Worm (Caenorhabditis elegans): ENCODE data around the gene xrn-1.
"Not testable (repeated sequence)": the region's sequence is repeated elsewhere in the genome, so short reads cannot be mapped to it uniquely, and the experiment has no call there.

The xrn-1 gene

ce11 chrII:14068607-14069006, at the start of gene xrn-1:
Gene xrn-1, plus strand, starts transcription at chrII:14068907.
- TF ChIP-seq lsy-12 (tag; optimal IDR thresholded peaks at IDR 0.05), result no peak
- TF ChIP-seq egl-5 (tag; optimal IDR thresholded peaks at IDR 0.05), result no peak
- no peak for TF ChIP-seq egl-27 (tag; optimal IDR thresholded peaks at IDR 0.05)
- TF ChIP-seq nhr-76 (tag; optimal IDR thresholded peaks at IDR 0.05), result no peak

DNA sequence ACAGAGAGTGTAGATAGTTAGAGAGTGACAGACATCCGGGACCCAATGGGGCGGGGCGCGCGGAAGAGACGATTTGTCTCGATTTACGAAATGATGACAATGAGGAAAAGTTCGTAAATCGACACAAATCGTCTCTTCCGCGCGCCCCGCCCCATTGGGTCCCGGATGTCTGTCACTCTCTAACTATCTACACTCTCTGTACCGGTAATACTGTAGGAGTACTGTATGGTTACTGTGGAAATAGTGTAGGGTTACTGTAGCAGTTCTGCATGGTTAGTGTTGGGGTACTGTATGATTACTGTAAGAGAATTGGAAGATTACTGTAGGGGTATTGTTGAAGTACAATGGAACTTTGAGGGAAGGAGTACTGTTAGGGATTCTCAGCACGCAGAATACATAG, 47.5 kb upstream of the xrn-1 start, which contains the start of gene F01D5.10:
F01D5.10 (minus strand) TSS at position 101 of the 400 bp plus-strand sequence.
- TF ChIP-seq fkh-10 (GFP tag; optimal IDR thresholded peaks at IDR 0.05); fos-1 (tag; optimal IDR thresholded peaks at IDR 0.05); tbx-2 (tag; optimal IDR thresholded peaks at IDR 0.05): not testable (repeated sequence)

DNA sequence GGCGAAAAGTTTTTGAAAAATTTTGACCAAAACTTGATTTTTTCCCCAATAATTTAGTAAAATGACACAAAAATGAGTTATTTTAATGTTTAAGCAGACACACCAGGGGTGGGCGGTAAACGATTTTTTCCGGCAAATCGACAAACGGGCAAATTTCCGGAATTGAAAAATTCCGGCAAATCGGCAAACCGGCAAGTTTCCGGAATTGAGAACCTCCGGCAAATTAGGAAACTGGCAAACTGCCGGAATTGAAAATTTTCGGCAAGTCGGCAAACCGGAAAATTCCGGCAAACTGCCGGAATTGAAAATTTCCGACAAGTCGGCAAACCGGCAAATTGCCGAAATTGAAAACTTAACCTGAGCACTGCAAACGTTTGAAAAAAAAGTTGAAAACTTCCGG, 36.0 kb upstream of the xrn-1 start:
- TF ChIP-seq elt-2 (tag; optimal IDR thresholded peaks at IDR 0.05) (peak; percentile 10), nhr-43 (tag; optimal IDR thresholded peaks at IDR 0.05; ENCODE audit: poor library complexity, severe bottlenecking) (peak; percentile 6), ztf-4 (tag; optimal IDR thresholded peaks at IDR 0.05) (no peak)

DNA sequence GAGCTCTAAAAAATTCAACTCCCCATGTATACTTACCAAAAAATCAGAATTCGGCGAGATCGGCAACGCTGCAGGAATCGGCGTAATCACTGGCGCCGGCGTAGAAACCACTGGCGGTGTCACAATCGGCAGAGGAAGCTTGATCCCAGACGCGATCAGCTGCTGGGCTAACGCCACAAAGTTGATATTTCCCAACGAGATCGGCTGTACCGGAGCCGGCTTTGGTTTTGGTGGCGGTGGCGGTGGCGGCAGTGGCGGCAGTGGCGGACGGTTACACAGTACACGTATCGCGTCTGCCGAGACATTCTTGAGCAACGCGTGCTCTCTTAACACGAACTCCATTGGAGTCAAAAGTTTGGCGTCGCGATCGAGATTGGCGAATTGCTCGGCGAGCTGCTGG, 34.1 kb upstream of the xrn-1 start:
- TF ChIP-seq snpc-4 (tag; optimal IDR thresholded peaks at IDR 0.05), result no peak
- TF ChIP-seq unc-39 (tag; optimal IDR thresholded peaks at IDR 0.05), result no peak
- no peak for TF ChIP-seq aly-2 (tag; optimal IDR thresholded peaks at IDR 0.05)
- no peak for TF ChIP-seq nhr-11 (tag; optimal IDR thresholded peaks at IDR 0.05)
- no peak for TF ChIP-seq ama-1 (optimal IDR thresholded peaks at IDR 0.05)
- TF ChIP-seq nhr-12 (tag; optimal IDR thresholded peaks at IDR 0.05), result no peak
- TF ChIP-seq nhr-237 (tag; optimal IDR thresholded peaks at IDR 0.05), result no peak
- TF ChIP-seq elt-3 (tag; optimal IDR thresholded peaks at IDR 0.05), result no peak
- no peak for TF ChIP-seq lin-39 (tag; optimal IDR thresholded peaks at IDR 0.05)
- TF ChIP-seq unc-62 (GFP tag; optimal IDR thresholded peaks at IDR 0.05), result no peak
- TF ChIP-seq ceh-28 (tag; optimal IDR thresholded peaks at IDR 0.05), result no peak

DNA sequence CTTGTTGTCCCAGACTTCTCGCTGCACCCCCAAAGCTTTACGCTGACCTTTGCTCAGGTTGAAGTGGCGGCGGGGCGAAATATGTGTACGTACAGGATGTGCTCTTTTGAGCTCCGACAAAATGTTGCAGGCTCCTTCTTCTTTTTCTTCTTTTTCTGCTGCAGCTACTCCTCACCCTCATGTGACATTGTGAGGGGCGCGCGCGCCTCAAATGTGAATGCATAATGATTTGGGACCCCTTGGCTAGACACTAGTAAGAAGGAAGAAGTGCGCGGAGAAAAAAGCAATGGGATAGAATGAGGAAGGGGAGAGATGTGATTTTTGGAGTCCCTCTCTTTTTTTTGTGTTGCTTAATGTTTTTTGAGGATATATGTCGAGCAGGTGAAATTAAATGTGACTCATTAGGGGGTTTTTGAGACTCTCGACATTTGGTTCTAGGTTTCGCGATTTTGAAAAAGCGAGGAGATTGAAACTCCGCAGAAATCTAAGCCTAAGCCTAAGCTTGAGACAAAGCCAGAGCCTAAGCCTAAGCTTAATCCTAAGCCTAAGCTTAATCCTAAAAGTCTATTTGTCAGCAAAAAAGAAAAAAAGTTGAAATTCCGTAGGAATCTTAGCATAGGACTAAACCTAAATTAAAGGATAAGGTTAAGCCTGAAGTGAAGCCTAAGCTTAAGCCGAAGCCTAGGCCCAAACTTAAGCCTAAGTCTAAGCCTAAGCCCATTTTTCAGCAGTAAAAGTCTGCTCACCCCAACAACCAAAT, 31.8 kb upstream of the xrn-1 start:
- TF ChIP-seq egl-5 (tag; optimal IDR thresholded peaks at IDR 0.05) (no peak), nhr-25 (tag; optimal IDR thresholded peaks at IDR 0.05) (no peak), elt-3 (tag; optimal IDR thresholded peaks at IDR 0.05) (no peak), nhr-43 (tag; optimal IDR thresholded peaks at IDR 0.05; ENCODE audit: poor library complexity, severe bottlenecking) (no peak), nhr-76 (tag; optimal IDR thresholded peaks at IDR 0.05) (no peak), ceh-16 (tag; optimal IDR thresholded peaks at IDR 0.05) (no peak), jun-1 (tag; optimal IDR thresholded peaks at IDR 0.05) (no peak), zag-1 (tag; optimal IDR thresholded peaks at IDR 0.05) (no peak), aly-2 (tag; optimal IDR thresholded peaks at IDR 0.05) (no peak), lin-39 (tag; optimal IDR thresholded peaks at IDR 0.05) (peak; percentile 83), eor-1 (tag; optimal IDR thresholded peaks at IDR 0.05) (no peak), nhr-23 (tag; optimal IDR thresholded peaks at IDR 0.05) (no peak), pqm-1 (tag; optimal IDR thresholded peaks at IDR 0.05) (no peak), nhr-67 (tag; optimal IDR thresholded peaks at IDR 0.05) (no peak), tbx-2 (tag; optimal IDR thresholded peaks at IDR 0.05) (no peak), fkh-10 (GFP tag; optimal IDR thresholded peaks at IDR 0.05) (peak; percentile 83), hmg-11 (tag; optimal IDR thresholded peaks at IDR 0.05) (peak; percentile 10), nhr-12 (tag; optimal IDR thresholded peaks at IDR 0.05) (no peak), daf-12 (tag; optimal IDR thresholded peaks at IDR 0.05) (no peak), lin-15B (tag; optimal IDR thresholded peaks at IDR 0.05) (no peak), fkh-2 (tag; optimal IDR thresholded peaks at IDR 0.05) (no peak), snpc-4 (tag; optimal IDR thresholded peaks at IDR 0.05) (no peak), nfya-1 (tag; optimal IDR thresholded peaks at IDR 0.05; ENCODE audit: insufficient read depth) (peak; percentile 61), ZK546.5 (tag; optimal IDR thresholded peaks at IDR 0.05) (no peak), ztf-11 (tag; optimal IDR thresholded peaks at IDR 0.05) (no peak), elt-2 (tag; optimal IDR thresholded peaks at IDR 0.05) (no peak)

Measured in whole organism, L3 larva.